Worm (Caenorhabditis elegans) whole organism, L4 larva: Measurements from ENCODE around the gene F18E9.3.

ENCODE experiments used
- F10B5.3 ChIP-seq: sonication (generic microtip); optimal IDR thresholded peaks from 2 replicates; lab custom pipeline; 2016; ENCODE audit warnings: mild to moderate bottlenecking, missing genetic modification characterization, missing compliant biosample characterization
- F26F4.8 ChIP-seq: fragments of 200-800 bp; sonication (Bioruptor generic); conservative IDR thresholded peaks from 2 replicates; pipeline ENCODE4 v1.3.6; 2022; ENCODE audit warnings: missing genetic modification characterization, missing compliant biosample characterization
- F44E2.7 ChIP-seq: fragments of 200-800 bp; sonication (Bioruptor generic); IDR thresholded peaks from 2 replicates; pipeline ENCODE4 v2.1.2; 2022; ENCODE audit warnings: missing genetic modification characterization, missing compliant biosample characterization
- T26A8.4 ChIP-seq: fragments of 200-800 bp; sonication (Bioruptor generic); IDR thresholded peaks from 2 replicates; pipeline ENCODE4 v1.3.6; 2022; ENCODE audit warnings: missing genetic modification characterization, missing compliant biosample characterization
- Y48G9A.11 ChIP-seq: fragments of 200-800 bp; sonication (Bioruptor generic); IDR thresholded peaks from 2 replicates; pipeline ENCODE4 v1.3.6; 2022; ENCODE audit warnings: missing genetic modification reagents, missing genetic modification characterization, missing compliant biosample characterization
- Y5F2A.4 ChIP-seq: fragments of 200-800 bp; sonication (Bioruptor generic); optimal IDR thresholded peaks from 2 replicates; lab custom pipeline; 2018; ENCODE audit warnings: mild to moderate bottlenecking, missing genetic modification characterization, missing compliant biosample characterization
- aly-2 ChIP-seq: sonication (generic microtip); optimal IDR thresholded peaks from 2 replicates; lab custom pipeline; 2018; ENCODE audit warnings: missing biosample characterization, missing genetic modification characterization
- ama-1 ChIP-seq: fragments of 150-350 bp; optimal IDR thresholded peaks from 2 replicates; lab custom pipeline; 2014; ENCODE audit warnings: inconsistent platforms, mixed read lengths
- attf-4 ChIP-seq: sonication (generic microtip); optimal IDR thresholded peaks from 3 replicates; lab custom pipeline; 2017; ENCODE audit warnings: missing biosample characterization, missing genetic modification characterization
- ceh-28 ChIP-seq: fragments of 150-350 bp; optimal IDR thresholded peaks from 2 replicates; lab custom pipeline; 2014; ENCODE audit warnings: missing biosample characterization, missing genetic modification reagents, missing genetic modification characterization
- ceh-44 ChIP-seq: fragments of 200-800 bp; sonication (Bioruptor generic); IDR thresholded peaks from 2 replicates; pipeline ENCODE4 v1.3.6; 2022; ENCODE audit warnings: missing genetic modification reagents, missing genetic modification characterization, missing compliant biosample characterization
- cey-2 ChIP-seq: sonication (generic microtip); optimal IDR thresholded peaks from 3 replicates; lab custom pipeline; 2017; ENCODE audit warnings: missing genetic modification characterization, mild to moderate bottlenecking, missing compliant biosample characterization, antibody characterized with exemption, borderline replicate concordance; ENCODE audit not compliant: insufficient read depth
- ctbp-1 ChIP-seq: fragments of 200-800 bp; sonication (Bioruptor generic); IDR thresholded peaks from 2 replicates; pipeline ENCODE4 v1.3.6; 2022; ENCODE audit warnings: missing genetic modification reagents, missing genetic modification characterization, missing compliant biosample characterization
- daf-12 ChIP-seq: fragments of 150-350 bp; optimal IDR thresholded peaks from 2 replicates; lab custom pipeline; 2014; ENCODE audit warnings: missing biosample characterization, missing genetic modification reagents, missing genetic modification characterization
- daf-19 ChIP-seq: fragments of 200-800 bp; sonication (Bioruptor generic); conservative IDR thresholded peaks from 2 replicates; pipeline ENCODE4 v1.3.6; 2022; ENCODE audit warnings: missing genetic modification characterization, missing compliant biosample characterization
- daf-8 ChIP-seq: fragments of 200-800 bp; sonication (Bioruptor generic); IDR thresholded peaks from 2 replicates; pipeline ENCODE4 v1.3.6; 2022; ENCODE audit warnings: missing genetic modification characterization, missing compliant biosample characterization
- dmd-6 ChIP-seq: fragments of 200-800 bp; sonication (Bioruptor generic); IDR thresholded peaks from 2 replicates; pipeline ENCODE4 v1.3.6; 2022; ENCODE audit warnings: missing genetic modification reagents, missing genetic modification characterization, missing compliant biosample characterization
- dmd-9 ChIP-seq: fragments of 200-800 bp; sonication (Bioruptor generic); IDR thresholded peaks from 2 replicates; pipeline ENCODE4 v1.3.6; 2022; ENCODE audit warnings: missing genetic modification reagents, missing genetic modification characterization, missing compliant biosample characterization
- egl-43 ChIP-seq: fragments of 200-800 bp; sonication (Bioruptor generic); IDR thresholded peaks from 2 replicates; pipeline ENCODE4 v1.3.6; 2022; ENCODE audit warnings: missing genetic modification reagents, missing genetic modification characterization, missing compliant biosample characterization
- fos-1 ChIP-seq: fragments of 150-350 bp; optimal IDR thresholded peaks from 2 replicates; lab custom pipeline; 2014; ENCODE audit warnings: missing biosample characterization, missing genetic modification characterization
- hlh-30 ChIP-seq: sonication (generic microtip); optimal IDR thresholded peaks from 2 replicates; lab custom pipeline; 2017; ENCODE audit warnings: antibody characterized with exemption, mild to moderate bottlenecking, missing genetic modification characterization, missing compliant biosample characterization; ENCODE audit not compliant: insufficient read depth
- hmg-1.1 ChIP-seq: fragments of 200-800 bp; sonication (Bioruptor generic); IDR thresholded peaks from 2 replicates; pipeline ENCODE4 v1.3.6; 2022; ENCODE audit warnings: missing genetic modification reagents, missing genetic modification characterization, missing compliant biosample characterization
- lim-7 ChIP-seq: fragments of 200-800 bp; sonication (Bioruptor generic); IDR thresholded peaks from 2 replicates; pipeline ENCODE4 v1.3.6; 2022; ENCODE audit warnings: missing genetic modification characterization, missing compliant biosample characterization
- lin-1 ChIP-seq: fragments of 200-800 bp; sonication (Bioruptor generic); IDR thresholded peaks from 2 replicates; pipeline ENCODE4 v1.3.6; 2022; ENCODE audit warnings: missing genetic modification reagents, missing genetic modification characterization, missing compliant biosample characterization
- lin-15B ChIP-seq: fragments of 150-350 bp; sonication (generic microtip); optimal IDR thresholded peaks from 3 replicates; lab custom pipeline; 2014; ENCODE audit warnings: missing biosample characterization, missing genetic modification characterization
- lin-29 ChIP-seq: fragments of 200-800 bp; sonication (Bioruptor generic); IDR thresholded peaks from 2 replicates; pipeline ENCODE4 v1.3.6; 2022; ENCODE audit warnings: missing genetic modification reagents, missing genetic modification characterization, missing compliant biosample characterization
- madf-9 ChIP-seq: fragments of 200-800 bp; sonication (Bioruptor generic); conservative IDR thresholded peaks from 2 replicates; pipeline ENCODE4 v1.3.6; 2022; ENCODE audit warnings: missing genetic modification reagents, missing genetic modification characterization, missing compliant biosample characterization
- mdl-1 ChIP-seq, 2 experiments: fragments of 150-350 bp in 1 of 2; sonication (generic microtip) in 1 of 2; optimal IDR thresholded peaks; 2 replicates each; lab custom pipeline; 2014 to 2017; ENCODE audit warnings: missing biosample characterization in 2 of 2, missing genetic modification characterization in 2 of 2
- mdt-29 ChIP-seq: fragments of 200-800 bp; sonication (Bioruptor generic); IDR thresholded peaks from 2 replicates; pipeline ENCODE4 v1.3.6; 2022; ENCODE audit warnings: missing genetic modification reagents, missing genetic modification characterization, missing compliant biosample characterization
- mxl-3 ChIP-seq: fragments of 200-800 bp; sonication (Bioruptor generic); optimal IDR thresholded peaks from 2 replicates; lab custom pipeline; 2018; ENCODE audit warnings: mild to moderate bottlenecking, missing genetic modification characterization, missing compliant biosample characterization
- nhr-11 ChIP-seq: fragments of 150-350 bp; optimal IDR thresholded peaks from 2 replicates; lab custom pipeline; 2014; ENCODE audit warnings: missing biosample characterization, missing genetic modification characterization
- nhr-111 ChIP-seq: fragments of 200-800 bp; sonication (Bioruptor generic); optimal IDR thresholded peaks from 2 replicates; lab custom pipeline; 2018; ENCODE audit warnings: mild to moderate bottlenecking, missing genetic modification characterization, missing compliant biosample characterization
- nhr-25 ChIP-seq: sonication (generic microtip); optimal IDR thresholded peaks from 2 replicates; lab custom pipeline; 2017; ENCODE audit warnings: missing genetic modification characterization, mild to moderate bottlenecking, missing compliant biosample characterization, antibody characterized with exemption, moderate library complexity, borderline replicate concordance; ENCODE audit not compliant: insufficient read depth
- nhr-28 ChIP-seq: fragments of 150-350 bp; optimal IDR thresholded peaks from 2 replicates; lab custom pipeline; 2014; ENCODE audit warnings: missing biosample characterization, missing genetic modification characterization
- nhr-41 ChIP-seq: fragments of 200-800 bp; sonication (Bioruptor generic); IDR thresholded peaks from 2 replicates; pipeline ENCODE4 v1.3.6; 2022; ENCODE audit warnings: missing genetic modification reagents, missing genetic modification characterization, missing compliant biosample characterization
- nhr-42 ChIP-seq: fragments of 200-800 bp; sonication (Bioruptor generic); IDR thresholded peaks from 2 replicates; pipeline ENCODE4 v1.3.6; 2022; ENCODE audit warnings: missing genetic modification characterization, missing compliant biosample characterization
- nhr-48 ChIP-seq: sonication (generic microtip); optimal IDR thresholded peaks from 2 replicates; lab custom pipeline; 2016; ENCODE audit warnings: mild to moderate bottlenecking, missing genetic modification characterization, missing compliant biosample characterization
- nhr-6 ChIP-seq: fragments of 150-350 bp; optimal IDR thresholded peaks from 2 replicates; lab custom pipeline; 2014; ENCODE audit warnings: missing biosample characterization, missing genetic modification characterization
- pha-4 ChIP-seq, 2 experiments: fragments of 150-350 bp in 1 of 2; fragments of 200-800 bp in 1 of 2; sonication (Bioruptor generic) in 1 of 2; IDR thresholded peaks in 1 of 2; optimal IDR thresholded peaks in 1 of 2; 2 replicates each; pipeline versions ENCODE4 v1.3.6 to Lab custom; 2014 to 2022; ENCODE audit warnings: missing genetic modification characterization in 2 of 2, missing genetic modification reagents in 2 of 2, missing biosample characterization in 1 of 2, missing compliant biosample characterization in 1 of 2
- pqm-1 ChIP-seq: sonication (generic microtip); optimal IDR thresholded peaks from 2 replicates; lab custom pipeline; 2017; ENCODE audit warnings: missing biosample characterization, missing genetic modification characterization
- rbr-2 ChIP-seq: sonication (generic microtip); optimal IDR thresholded peaks from 2 replicates; lab custom pipeline; 2016; ENCODE audit warnings: missing genotype, missing genetic modification characterization, missing compliant biosample characterization
- saeg-2 ChIP-seq: fragments of 200-800 bp; sonication (Bioruptor generic); IDR thresholded peaks from 2 replicates; pipeline ENCODE4 v1.3.6; 2022; ENCODE audit warnings: missing genetic modification reagents, missing genetic modification characterization, missing compliant biosample characterization
- sdz-12 ChIP-seq: fragments of 200-800 bp; sonication (Bioruptor generic); optimal IDR thresholded peaks from 2 replicates; lab custom pipeline; 2018; ENCODE audit warnings: mild to moderate bottlenecking, missing genetic modification characterization, missing compliant biosample characterization
- set-16 ChIP-seq: fragments of 200-800 bp; sonication (Bioruptor generic); IDR thresholded peaks from 2 replicates; pipeline ENCODE4 v1.3.6; 2022; ENCODE audit warnings: missing genetic modification reagents, missing genetic modification characterization, missing compliant biosample characterization
- tra-1 ChIP-seq: fragments of 200-800 bp; sonication (Bioruptor generic); IDR thresholded peaks from 2 replicates; pipeline ENCODE4 v1.3.6; 2022; ENCODE audit warnings: missing genetic modification reagents, missing genetic modification characterization, missing compliant biosample characterization
- unc-39 ChIP-seq: sonication (generic microtip); optimal IDR thresholded peaks from 2 replicates; lab custom pipeline; 2017; ENCODE audit warnings: missing biosample characterization, missing genetic modification characterization
- vab-7 ChIP-seq: fragments of 200-800 bp; sonication (Bioruptor generic); IDR thresholded peaks from 2 replicates; pipeline ENCODE4 v1.3.6; 2022; ENCODE audit warnings: missing genetic modification reagents, missing genetic modification characterization, missing compliant biosample characterization
- zfp-2 ChIP-seq: sonication (generic microtip); optimal IDR thresholded peaks from 2 replicates; lab custom pipeline; 2016; ENCODE audit warnings: mild to moderate bottlenecking, missing genetic modification characterization, missing compliant biosample characterization
- zfp-3 ChIP-seq: fragments of 200-800 bp; sonication (Bioruptor generic); conservative IDR thresholded peaks from 2 replicates; pipeline ENCODE4 v1.3.6; 2022; ENCODE audit warnings: missing genetic modification reagents, missing genetic modification characterization, missing compliant biosample characterization
- ztf-11 ChIP-seq: fragments of 150-350 bp; optimal IDR thresholded peaks from 2 replicates; lab custom pipeline; 2014; ENCODE audit warnings: missing biosample characterization, missing genetic modification characterization

F18E9.3 gene

ce11 chrX:8551687-8552327 is 34.1 kb upstream of the F18E9.3 start, which contains the start of gene dhhc-14 (continued):
- no peak for TF ChIP-seq egl-43 (GFP tag; lab: Robert Waterston, UW)
- no peak for TF ChIP-seq fos-1 (tag; lab: Kevin White, UChicago)
- TF ChIP-seq vab-7 (GFP tag; lab: Robert Waterston, UW) = no peak
- no peak for TF ChIP-seq lin-29 (GFP tag; lab: Robert Waterston, UW)
- no peak for TF ChIP-seq T26A8.4 (GFP tag; lab: Robert Waterston, UW)
- TF ChIP-seq daf-12 (tag; lab: Kevin White, UChicago) = no peak
- no peak for TF ChIP-seq zfp-2 (tag; lab: Kevin White, UChicago)
- TF ChIP-seq set-16 = peak; percentile 22; the same call in 1 of the 2 replicates
- no peak for TF ChIP-seq attf-4 (tag; lab: Kevin White, UChicago)
- no peak for TF ChIP-seq Y5F2A.4 (GFP tag; lab: Kevin White, UChicago)
- TF ChIP-seq pha-4 (GFP tag; IDR thresholded peaks at IDR 0.05; lab: Robert Waterston, UW) = no peak
- no peak for TF ChIP-seq pha-4 (tag; optimal IDR thresholded peaks at IDR 0.05; lab: Kevin White, UChicago)
- no peak for TF ChIP-seq dmd-6 (GFP tag; lab: Robert Waterston, UW)
- no peak for TF ChIP-seq nhr-42 (GFP tag; lab: Robert Waterston, UW)
- no peak for TF ChIP-seq lin-1 (GFP tag; lab: Robert Waterston, UW)
- no peak for TF ChIP-seq mdt-29
- TF ChIP-seq nhr-11 (tag; lab: Kevin White, UChicago) = no peak
- no peak for TF ChIP-seq sdz-12 (GFP tag; lab: Kevin White, UChicago)
- TF ChIP-seq pqm-1 (tag; lab: Kevin White, UChicago) = no peak
- TF ChIP-seq ceh-28 (tag; lab: Kevin White, UChicago) = no peak
- TF ChIP-seq tra-1 (GFP tag; lab: Robert Waterston, UW) = no peak
- TF ChIP-seq nhr-25 (tag; lab: Kevin White, UChicago) = no peak
- TF ChIP-seq daf-19 (GFP tag; lab: Robert Waterston, UW) = no peak
- TF ChIP-seq ceh-44 = no peak
- TF ChIP-seq unc-39 (tag; lab: Kevin White, UChicago) = no peak
- TF ChIP-seq aly-2 (tag; lab: Kevin White, UChicago) = no peak
- no peak for TF ChIP-seq ctbp-1
- peak; percentile 18 for TF ChIP-seq nhr-28 (tag; lab: Kevin White, UChicago)
- TF ChIP-seq mdl-1 (tag; optimal IDR thresholded peaks at IDR 0.05; lab: Kevin White, UChicago) = peak; percentile 35 to 80
- no peak for TF ChIP-seq mxl-3 (GFP tag; lab: Kevin White, UChicago)
- no peak for TF ChIP-seq F44E2.7 (GFP tag; lab: Robert Waterston, UW)
- no peak for TF ChIP-seq zfp-3 (GFP tag; lab: Robert Waterston, UW)
- no peak for TF ChIP-seq lin-15B
- no peak for TF ChIP-seq Y48G9A.11 (GFP tag; lab: Robert Waterston, UW)
- peak; percentile 46; the same call in 1 of the 2 replicates for TF ChIP-seq madf-9 (GFP tag; lab: Robert Waterston, UW)
- no peak for TF ChIP-seq nhr-48
- peak; percentile 53 for TF ChIP-seq nhr-6
- TF ChIP-seq ztf-11 = no peak
- TF ChIP-seq nhr-41 = no peak
- TF ChIP-seq nhr-111 (GFP tag; lab: Kevin White, UChicago) = no peak
- TF ChIP-seq hmg-1.1 = peak; percentile 63
- TF ChIP-seq ama-1 (lab: Kevin White, UChicago) = no peak
- TF ChIP-seq rbr-2 (tag; lab: Kevin White, UChicago) = peak; percentile 57
- no peak for TF ChIP-seq saeg-2 (GFP tag; lab: Robert Waterston, UW)
- TF ChIP-seq lim-7 (GFP tag; lab: Robert Waterston, UW) = no peak
- TF ChIP-seq dmd-9 (GFP tag; lab: Robert Waterston, UW) = no peak
- no peak for TF ChIP-seq daf-8 (GFP tag; lab: Robert Waterston, UW)
- no peak for TF ChIP-seq cey-2
- peak; percentile 58 for TF ChIP-seq hlh-30 (tag; lab: Kevin White, UChicago)
- no peak for TF ChIP-seq F26F4.8 (GFP tag; lab: Robert Waterston, UW)
- TF ChIP-seq F10B5.3 (tag; lab: Kevin White, UChicago) = no peak
